Worm (Caenorhabditis elegans) whole organism, mixed stage, embryonic: ENCODE measurements around the gene clec-34.

Experiments
- drap-1 ChIP-seq: fragments of 200-800 bp; sonication (Bioruptor generic); optimal IDR thresholded peaks from 3 replicates; lab custom pipeline; 2018; ENCODE audit warnings: mild to moderate bottlenecking, missing genetic modification characterization, missing compliant biosample characterization
- elt-3 ChIP-seq: fragments of 150-350 bp; optimal IDR thresholded peaks from 2 replicates; lab custom pipeline; 2014; ENCODE audit warnings: missing biosample characterization, missing genetic modification characterization
- hlh-1 ChIP-seq: fragments of 150-350 bp; optimal IDR thresholded peaks from 2 replicates; lab custom pipeline; 2014; ENCODE audit warnings: missing biosample characterization, missing genetic modification reagents, missing genetic modification characterization
- lsy-2 ChIP-seq: fragments of 150-350 bp; optimal IDR thresholded peaks from 2 replicates; lab custom pipeline; 2014; ENCODE audit warnings: missing biosample characterization, missing genetic modification characterization
- mep-1 ChIP-seq: fragments of 150-350 bp; optimal IDR thresholded peaks from 2 replicates; lab custom pipeline; 2017; ENCODE audit warnings: missing biosample characterization, missing genetic modification reagents, missing genetic modification characterization, inconsistent platforms
- nhr-12 ChIP-seq: fragments of 150-350 bp; optimal IDR thresholded peaks from 2 replicates; lab custom pipeline; 2014; ENCODE audit warnings: missing biosample characterization, missing genetic modification characterization
- nhr-237 ChIP-seq: fragments of 150-350 bp; optimal IDR thresholded peaks from 2 replicates; lab custom pipeline; 2014; ENCODE audit warnings: missing biosample characterization, missing genetic modification characterization
- pha-4 ChIP-seq: fragments of 150-350 bp; optimal IDR thresholded peaks from 2 replicates; lab custom pipeline; 2018; ENCODE audit warnings: missing biosample characterization, missing genetic modification reagents, missing genetic modification characterization
- unc-120 ChIP-seq: sonication (generic microtip); optimal IDR thresholded peaks from 2 replicates; lab custom pipeline; 2017; ENCODE audit warnings: missing genetic modification characterization, missing compliant biosample characterization; ENCODE audit not compliant: poor library complexity, severe bottlenecking
- ztf-11 ChIP-seq: fragments of 150-350 bp; optimal IDR thresholded peaks from 2 replicates; lab custom pipeline; 2014; ENCODE audit warnings: missing biosample characterization, missing genetic modification characterization

DNA sequence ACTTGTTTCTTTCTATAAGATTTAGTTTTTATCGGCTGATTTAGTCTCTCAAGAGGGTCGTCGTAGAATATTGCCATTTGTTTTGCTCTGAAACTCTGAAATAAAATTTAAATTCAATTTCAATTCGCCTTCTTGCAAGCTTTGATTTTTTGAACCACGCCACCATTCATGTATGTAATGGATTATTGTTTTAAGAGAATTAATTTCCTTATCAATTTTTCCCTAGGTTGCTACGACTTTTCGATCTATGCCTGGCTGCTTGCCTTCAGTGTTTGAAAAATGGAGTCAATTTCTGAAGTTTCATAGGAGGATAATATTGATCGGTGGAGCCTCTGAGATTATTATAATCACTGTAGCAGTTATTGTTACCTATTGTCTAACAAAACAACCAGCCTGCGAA is at the start of gene clec-34, which contains the start of gene clec-38:
- TF ChIP-seq nhr-12 (tag; lab: Kevin White, UChicago) (no peak), ztf-11 (tag; lab: Kevin White, UChicago) (no peak), unc-120 (tag; lab: Kevin White, UChicago) (no peak), pha-4 (tag; lab: Kevin White, UChicago) (no peak), mep-1 (no peak), drap-1 (GFP tag; lab: Kevin White, UChicago) (no peak), hlh-1 (tag; lab: Kevin White, UChicago) (no peak), nhr-237 (tag; lab: Kevin White, UChicago) (no peak), elt-3 (tag; lab: Kevin White, UChicago) (no peak), lsy-2 (no peak)
